Fruit fly (Drosophila melanogaster) whole organism, embryonic: Measurements from ENCODE around the gene Snx17.
A peak's percentile ranks its signal among the peaks of the same experiment; 100 is the strongest.

Experiments used
- CG10147 ChIP-seq: fragments of 200-800 bp; sonication (Bioruptor generic); optimal IDR thresholded peaks from 2 replicates; lab custom pipeline; 2019; ENCODE audit warnings: missing biosample characterization, mild to moderate bottlenecking, missing genetic modification characterization, moderate library complexity
- CG1024 ChIP-seq: fragments of 200-800 bp; sonication (Bioruptor generic); IDR thresholded peaks from 2 replicates; pipeline ENCODE4 v1.3.6; 2022; ENCODE audit warnings: missing biosample characterization, missing genetic modification characterization
- CG10959 ChIP-seq: fragments of 200-800 bp; sonication (Bioruptor generic); IDR thresholded peaks from 2 replicates; pipeline ENCODE4 v1.3.6; 2022; ENCODE audit warnings: missing biosample characterization, missing genetic modification characterization
- CG11504 ChIP-seq: fragments of 200-800 bp; sonication (Bioruptor generic); optimal IDR thresholded peaks from 3 replicates; lab custom pipeline; 2019; ENCODE audit warnings: missing biosample characterization, mild to moderate bottlenecking, missing genetic modification characterization, moderate library complexity
- CG11560 ChIP-seq: fragments of 200-800 bp; sonication (Bioruptor generic); IDR thresholded peaks from 3 replicates; pipeline ENCODE4 v1.3.6; 2022; ENCODE audit warnings: missing biosample characterization, missing genetic modification characterization
- CG11723 ChIP-seq: fragments of 200-800 bp; sonication (Bioruptor generic); optimal IDR thresholded peaks from 2 replicates; lab custom pipeline; 2017; ENCODE audit warnings: missing biosample characterization, mild to moderate bottlenecking, missing genetic modification characterization
- CG12071 ChIP-seq: fragments of 200-800 bp; sonication (Bioruptor generic); optimal IDR thresholded peaks from 3 replicates; lab custom pipeline; 2018; ENCODE audit warnings: missing biosample characterization, mild to moderate bottlenecking, missing genetic modification characterization
- CG14441 ChIP-seq: fragments of 200-800 bp; sonication (Bioruptor generic); IDR thresholded peaks from 2 replicates; pipeline ENCODE4 v1.3.6; 2022; ENCODE audit warnings: missing biosample characterization, missing genetic modification characterization
- CG14667 ChIP-seq: fragments of 200-800 bp; sonication (Bioruptor generic); IDR thresholded peaks from 2 replicates; pipeline ENCODE4 v1.3.6; 2022; ENCODE audit warnings: missing biosample characterization, missing genetic modification characterization
- CG1603 ChIP-seq: fragments of 200-800 bp; sonication (Bioruptor generic); optimal IDR thresholded peaks from 2 replicates; lab custom pipeline; 2019; ENCODE audit warnings: missing biosample characterization, mild to moderate bottlenecking, missing genetic modification characterization, moderate library complexity
- CG16779 ChIP-seq: fragments of 200-800 bp; sonication (Bioruptor generic); IDR thresholded peaks from 2 replicates; pipeline ENCODE4 v1.3.6; 2022; ENCODE audit warnings: missing biosample characterization, missing genetic modification characterization
- CG17802 ChIP-seq: fragments of 200-800 bp; sonication (Bioruptor generic); optimal IDR thresholded peaks from 2 replicates; lab custom pipeline; 2018; ENCODE audit warnings: missing biosample characterization, mild to moderate bottlenecking, missing genetic modification characterization, moderate library complexity
- CG18764 ChIP-seq: fragments of 200-800 bp; sonication (Bioruptor generic); optimal IDR thresholded peaks from 3 replicates; lab custom pipeline; 2016; ENCODE audit warnings: missing biosample characterization, missing genetic modification characterization
- CG30020 ChIP-seq: fragments of 200-800 bp; optimal IDR thresholded peaks from 2 replicates; lab custom pipeline; 2019; ENCODE audit warnings: missing biosample characterization, mild to moderate bottlenecking, missing genetic modification characterization, moderate library complexity
- CG34224 ChIP-seq: fragments of 200-800 bp; sonication (Bioruptor generic); IDR thresholded peaks from 3 replicates; pipeline ENCODE4 v1.3.6; 2022; ENCODE audit warnings: missing biosample characterization, missing genetic modification characterization; ENCODE audit not compliant: partially characterized antibody
- CG6683 ChIP-seq: fragments of 200-800 bp; sonication (Bioruptor generic); optimal IDR thresholded peaks from 2 replicates; lab custom pipeline; 2017; ENCODE audit warnings: missing biosample characterization, mild to moderate bottlenecking, missing genetic modification characterization, missing genetic modification reagents
- CG7271 ChIP-seq: fragments of 200-800 bp; sonication (Bioruptor generic); optimal IDR thresholded peaks from 2 replicates; lab custom pipeline; 2018; ENCODE audit warnings: missing biosample characterization, mild to moderate bottlenecking, missing genetic modification characterization, moderate library complexity
- CG7357 ChIP-seq: fragments of 200-800 bp; sonication (Bioruptor generic); IDR thresholded peaks from 3 replicates; pipeline ENCODE4 v1.3.6; 2022; ENCODE audit warnings: missing biosample characterization, missing genetic modification characterization
- CG9609 ChIP-seq: fragments of 200-800 bp; sonication (Bioruptor generic); optimal IDR thresholded peaks from 3 replicates; lab custom pipeline; 2016; ENCODE audit warnings: missing biosample characterization, missing genetic modification characterization
- CoRest ChIP-seq: fragments of 200-800 bp; sonication (Bioruptor generic); optimal IDR thresholded peaks from 3 replicates; lab custom pipeline; 2018; ENCODE audit warnings: missing biosample characterization, mild to moderate bottlenecking, missing genetic modification characterization, moderate library complexity
- Doc2 ChIP-seq: fragments of 200-800 bp; sonication (Bioruptor generic); IDR thresholded peaks from 2 replicates; pipeline ENCODE4 v1.3.6; 2022; ENCODE audit warnings: missing biosample characterization, missing genetic modification characterization
- Dref ChIP-seq: fragments of 200-800 bp; sonication (Bioruptor generic); IDR thresholded peaks from 2 replicates; pipeline ENCODE4 v1.3.6; 2022; ENCODE audit warnings: missing biosample characterization, missing genetic modification characterization
- Gug ChIP-seq: fragments of 200-800 bp; sonication (Bioruptor generic); IDR thresholded peaks from 4 replicates; pipeline ENCODE4 v1.3.6; 2022; ENCODE audit warnings: missing biosample characterization, missing genetic modification characterization
- HLH4C ChIP-seq: fragments of 200-800 bp; sonication (Bioruptor generic); IDR thresholded peaks from 3 replicates; pipeline ENCODE4 v1.3.6; 2022; ENCODE audit warnings: missing biosample characterization, missing genetic modification characterization; ENCODE audit not compliant: partially characterized antibody
- MESR4 ChIP-seq: fragments of 200-800 bp; sonication (Bioruptor generic); optimal IDR thresholded peaks from 2 replicates; lab custom pipeline; 2018; ENCODE audit warnings: missing biosample characterization, mild to moderate bottlenecking, missing genetic modification characterization, moderate library complexity
- Mad ChIP-seq: fragments of 200-800 bp; sonication (Bioruptor generic); optimal IDR thresholded peaks from 2 replicates; lab custom pipeline; 2016; ENCODE audit warnings: missing biosample characterization, missing genetic modification characterization
- Mes4 ChIP-seq: fragments of 200-800 bp; sonication (Bioruptor generic); optimal IDR thresholded peaks from 2 replicates; lab custom pipeline; 2016; ENCODE audit warnings: missing biosample characterization, missing genetic modification characterization
- NC2β ChIP-seq: fragments of 200-800 bp; sonication (Bioruptor generic); optimal IDR thresholded peaks from 2 replicates; lab custom pipeline; 2016; ENCODE audit warnings: missing biosample characterization, missing genetic modification characterization
- Neu2 ChIP-seq: fragments of 200-800 bp; sonication (Bioruptor generic); optimal IDR thresholded peaks from 3 replicates; lab custom pipeline; 2016; ENCODE audit warnings: missing biosample characterization, missing genetic modification characterization, borderline replicate concordance
- Spps ChIP-seq: fragments of 200-800 bp; sonication (Bioruptor generic); optimal IDR thresholded peaks from 2 replicates; lab custom pipeline; 2018; ENCODE audit warnings: missing biosample characterization, mild to moderate bottlenecking, missing genetic modification characterization
- Tbp ChIP-seq: fragments of >200 bp; optimal IDR thresholded peaks from 2 replicates; lab custom pipeline; 2018; ENCODE audit warnings: missing biosample characterization, missing genetic modification characterization
- Vsx1 ChIP-seq: fragments of 200-800 bp; sonication (Bioruptor generic); optimal IDR thresholded peaks from 2 replicates; lab custom pipeline; 2017; ENCODE audit warnings: missing biosample characterization, mild to moderate bottlenecking, missing genetic modification characterization, missing genetic modification reagents
- bsh ChIP-seq, 2 experiments: fragments of 200-800 bp; sonication (Bioruptor generic); optimal IDR thresholded peaks; 2 replicates each; lab custom pipeline; 2017 to 2018; ENCODE audit warnings: mild to moderate bottlenecking in 2 of 2, missing biosample characterization in 2 of 2, missing genetic modification characterization in 2 of 2, moderate library complexity in 1 of 2
- cg ChIP-seq: fragments of 200-800 bp; sonication (Bioruptor generic); optimal IDR thresholded peaks from 3 replicates; lab custom pipeline; 2019; ENCODE audit warnings: missing biosample characterization, mild to moderate bottlenecking, missing genetic modification characterization, moderate library complexity
- chm ChIP-seq: fragments of 200-800 bp; sonication (Bioruptor generic); IDR thresholded peaks from 2 replicates; pipeline ENCODE4 v1.3.6; 2022; ENCODE audit warnings: missing biosample characterization, missing genetic modification characterization
- disco-r ChIP-seq: fragments of 200-800 bp; sonication (Bioruptor generic); optimal IDR thresholded peaks from 2 replicates; lab custom pipeline; 2016; ENCODE audit warnings: missing biosample characterization, missing genetic modification characterization
- fd64A ChIP-seq: fragments of 200-800 bp; sonication (Bioruptor generic); optimal IDR thresholded peaks from 3 replicates; lab custom pipeline; 2018; ENCODE audit warnings: missing biosample characterization, mild to moderate bottlenecking, missing genetic modification characterization
- grn ChIP-seq: fragments of 200-800 bp; sonication (Bioruptor generic); optimal IDR thresholded peaks from 3 replicates; lab custom pipeline; 2017; ENCODE audit warnings: missing biosample characterization, missing genetic modification characterization
- gt ChIP-seq: fragments of 200-800 bp; sonication (Bioruptor generic); IDR thresholded peaks from 2 replicates; pipeline ENCODE4 v1.3.6; 2022; ENCODE audit warnings: missing biosample characterization, missing genetic modification characterization
- luna ChIP-seq: fragments of 200-800 bp; sonication (Bioruptor generic); optimal IDR thresholded peaks from 2 replicates; lab custom pipeline; 2016; ENCODE audit warnings: missing biosample characterization, missing genetic modification characterization
- odd ChIP-seq: fragments of 200-800 bp; sonication (Bioruptor generic); optimal IDR thresholded peaks from 2 replicates; lab custom pipeline; 2017; ENCODE audit warnings: missing biosample characterization, mild to moderate bottlenecking, missing genetic modification characterization
- pan ChIP-seq, 4 experiments: fragments of >200 bp in 3 of 4; fragments of 200-800 bp in 1 of 4; sonication (Bioruptor generic) in 1 of 4; optimal IDR thresholded peaks in 3 of 4; IDR thresholded peaks in 1 of 4; 2 replicates each; pipeline versions ENCODE4 v1.3.6 to Lab custom; 2017 to 2022; ENCODE audit warnings: missing biosample characterization in 2 of 4, missing genetic modification characterization in 2 of 4, mixed read lengths in 1 of 4
- pfk ChIP-seq: fragments of 200-800 bp; sonication (Bioruptor generic); optimal IDR thresholded peaks from 2 replicates; lab custom pipeline; 2018; ENCODE audit warnings: missing biosample characterization, mild to moderate bottlenecking, missing genetic modification characterization, moderate library complexity
- pros ChIP-seq: fragments of 200-800 bp; sonication (Bioruptor generic); optimal IDR thresholded peaks from 3 replicates; lab custom pipeline; 2019; ENCODE audit warnings: missing biosample characterization, mild to moderate bottlenecking, missing genetic modification characterization, moderate library complexity
- pzg ChIP-seq: fragments of 200-800 bp; sonication (Bioruptor generic); optimal IDR thresholded peaks from 3 replicates; lab custom pipeline; 2018; ENCODE audit warnings: missing biosample characterization, mild to moderate bottlenecking, missing genetic modification characterization, moderate library complexity
- sd ChIP-seq: fragments of 200-800 bp; sonication (Bioruptor generic); optimal IDR thresholded peaks from 3 replicates; lab custom pipeline; 2018; ENCODE audit warnings: missing biosample characterization, mild to moderate bottlenecking, missing genetic modification characterization, moderate library complexity
- sens ChIP-seq: fragments of 200-800 bp; sonication (Bioruptor generic); peaks from one replicate; lab custom pipeline; 2016; ENCODE audit warnings: missing biosample characterization, missing genetic modification characterization
- shn ChIP-seq: fragments of 200-800 bp; sonication (Bioruptor generic); optimal IDR thresholded peaks from 3 replicates; lab custom pipeline; 2016; ENCODE audit warnings: missing biosample characterization, missing genetic modification characterization
- so ChIP-seq: fragments of 200-800 bp; sonication (Bioruptor generic); IDR thresholded peaks from 3 replicates; pipeline ENCODE4 v1.3.6; 2022; ENCODE audit warnings: missing biosample characterization, missing genetic modification characterization
- ssp ChIP-seq: fragments of 200-800 bp; sonication (Bioruptor generic); IDR thresholded peaks from 2 replicates; pipeline ENCODE4 v1.3.6; 2022; ENCODE audit warnings: missing biosample characterization, missing genetic modification characterization
- yki ChIP-seq: fragments of >200 bp; optimal IDR thresholded peaks from 3 replicates; lab custom pipeline; 2018

The Snx17 gene

dm6 chr2L:10231510-10231909 is 24.7 kb upstream of the Snx17 start, which contains the start of gene ova:
ova (minus strand) TSS chr2L:10231692.
- TF ChIP-seq CG11723 (GFP tag; lab: Kevin White, UChicago) (no peak), sens (no peak), CG9609 (GFP tag; lab: Kevin White, UChicago) (no peak), MESR4 (GFP tag; lab: Kevin White, UChicago) (peak; percentile 67), CG14441 (GFP tag; lab: Robert Waterston, UW) (no peak), bsh (GFP tag; optimal IDR thresholded peaks at IDR 0.05; lab: Kevin White, UChicago) (no peak), Mad (GFP tag; lab: Kevin White, UChicago) (no peak), Mes4 (GFP tag; lab: Kevin White, UChicago) (no peak), chm (GFP tag; lab: Robert Waterston, UW) (no peak), cg (GFP tag; lab: Kevin White, UChicago) (no peak), yki (lab: Kevin White, UChicago) (no peak), Tbp (GFP tag; lab: Kevin White, UChicago) (no peak), luna (GFP tag; lab: Kevin White, UChicago) (no peak), HLH4C (GFP tag; lab: Robert Waterston, UW) (no peak), shn (GFP tag; lab: Kevin White, UChicago) (no peak), CG10959 (no peak), CG11560 (tag; lab: Robert Waterston, UW) (peak; percentile 85; the same call in 2 of the 3 replicates), pfk (GFP tag; lab: Kevin White, UChicago) (peak; percentile 89), sd (tag; lab: Kevin White, UChicago) (peak; percentile 12), CG18764 (no peak), pan (optimal IDR thresholded peaks at IDR 0.05; lab: Kevin White, UChicago) (no peak), pan (GFP tag; optimal IDR thresholded peaks at IDR 0.05 in 1 of 2, IDR thresholded peaks at IDR 0.05 in 1 of 2) (no peak), Vsx1 (GFP tag; lab: Kevin White, UChicago) (no peak), disco-r (no peak), fd64A (GFP tag; lab: Kevin White, UChicago) (no peak), CG1024 (GFP tag; lab: Robert Waterston, UW) (peak; percentile 85), CG10147 (GFP tag; lab: Kevin White, UChicago) (no peak), CG7357 (GFP tag; lab: Robert Waterston, UW) (peak; percentile 48; the same call in 1 of the 3 replicates), CG34224 (GFP tag; lab: Robert Waterston, UW) (0 out of 3 replicates have a peak, but pooled peaks have one; percentile 11), grn (GFP tag; lab: Kevin White, UChicago) (peak; percentile 5), CG12071 (GFP tag; lab: Kevin White, UChicago) (no peak), ssp (peak; percentile 89), CG17802 (tag; lab: Kevin White, UChicago) (peak; percentile 91), odd (GFP tag; lab: Kevin White, UChicago) (no peak), Spps (tag; lab: Kevin White, UChicago) (no peak), gt (GFP tag; lab: Robert Waterston, UW) (no peak), pros (no peak), CG30020 (tag; lab: Kevin White, UChicago) (peak; percentile 96), CG1603 (tag; lab: Kevin White, UChicago) (peak; percentile 99), so (GFP tag; lab: Robert Waterston, UW) (no peak), CoRest (no peak), CG14667 (GFP tag; lab: Robert Waterston, UW) (peak; percentile 20; the same call in 1 of the 2 replicates), Neu2 (GFP tag; lab: Kevin White, UChicago) (no peak), pzg (GFP tag; lab: Kevin White, UChicago) (peak; percentile 26), CG6683 (GFP tag; lab: Kevin White, UChicago) (no peak), CG7271 (tag; lab: Kevin White, UChicago) (no peak), Gug (GFP tag; lab: Robert Waterston, UW) (no peak), CG16779 (GFP tag; lab: Robert Waterston, UW) (no peak), NC2β (GFP tag; lab: Kevin White, UChicago) (no peak), CG11504 (tag; lab: Kevin White, UChicago) (no peak), Dref (peak; percentile 55), Doc2 (GFP tag; lab: Robert Waterston, UW) (no peak)
